Worm (Caenorhabditis elegans): ENCODE data around the gene C51E3.9.

DNA sequence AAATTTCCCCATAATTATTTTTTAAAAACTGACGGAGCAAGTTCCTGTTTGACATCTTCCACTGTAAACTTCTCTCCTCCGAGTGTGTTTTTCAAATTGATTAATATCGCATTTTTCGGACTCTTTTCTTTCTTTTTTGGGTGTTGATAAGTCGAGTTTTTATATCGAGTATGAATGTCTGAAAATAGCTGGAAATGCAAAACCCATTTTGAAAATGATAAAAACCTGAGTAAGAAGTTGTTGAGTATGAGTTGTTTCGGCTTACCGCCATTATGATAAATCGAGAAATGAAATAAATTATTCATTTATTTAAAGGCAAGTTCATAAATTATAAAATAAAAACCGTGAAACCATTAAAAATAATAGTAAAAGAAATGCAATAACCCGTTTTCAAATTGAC is 40.0 kb downstream of the C51E3.9 start, which contains the start of gene ZK856.18:
- TF ChIP-seq flt-1 (GFP tag; IDR thresholded peaks at IDR 0.05) = no peak
- no peak for TF ChIP-seq pes-1 (GFP tag; IDR thresholded peaks at IDR 0.05)
- no peak for TF ChIP-seq aly-1 (tag; optimal IDR thresholded peaks at IDR 0.05)
- TF ChIP-seq sea-1 (GFP tag; conservative IDR thresholded peaks at IDR 0.05) = no peak
- no peak for TF ChIP-seq ama-1 (optimal IDR thresholded peaks at IDR 0.05)
- no peak for TF ChIP-seq tbx-11 (GFP tag; IDR thresholded peaks at IDR 0.05)
